Fruit fly (Drosophila melanogaster) whole organism, embryonic: ENCODE measurements around the gene lok.

Source experiments
- Ada2b ChIP-seq: fragments of 200-800 bp; sonication (Bioruptor generic); IDR thresholded peaks from 2 replicates; pipeline ENCODE4 v1.3.6; 2022; ENCODE audit warnings: missing biosample characterization, missing genetic modification characterization
- CG10321 ChIP-seq: fragments of 200-800 bp; sonication (Bioruptor generic); IDR thresholded peaks from 2 replicates; pipeline ENCODE4 v1.3.6; 2022; ENCODE audit warnings: missing biosample characterization, missing genetic modification characterization
- CG11695 ChIP-seq: fragments of 200-800 bp; sonication (Bioruptor generic); IDR thresholded peaks from 3 replicates; pipeline ENCODE4 v1.3.6; 2022; ENCODE audit warnings: missing biosample characterization, missing genetic modification characterization
- CG12391 ChIP-seq: fragments of 200-800 bp; sonication (Bioruptor generic); optimal IDR thresholded peaks from 3 replicates; lab custom pipeline; 2018; ENCODE audit warnings: missing biosample characterization, mild to moderate bottlenecking, missing genetic modification characterization, moderate library complexity
- CG12659 ChIP-seq: fragments of 200-800 bp; sonication (Bioruptor generic); optimal IDR thresholded peaks from 3 replicates; lab custom pipeline; 2017; ENCODE audit warnings: mild to moderate bottlenecking, missing biosample characterization, missing genetic modification reagents, missing genetic modification characterization
- CG15269 ChIP-seq: fragments of 200-800 bp; sonication (Bioruptor generic); optimal IDR thresholded peaks from 2 replicates; lab custom pipeline; 2018; ENCODE audit warnings: missing biosample characterization, mild to moderate bottlenecking, missing genetic modification characterization, moderate library complexity
- CG17186 ChIP-seq: fragments of 200-800 bp; sonication (Bioruptor generic); optimal IDR thresholded peaks from 3 replicates; lab custom pipeline; 2017; ENCODE audit warnings: missing biosample characterization, missing genetic modification reagents, missing genetic modification characterization
- CG1832 ChIP-seq: fragments of 200-800 bp; sonication (Bioruptor generic); optimal IDR thresholded peaks from 2 replicates; lab custom pipeline; 2017; ENCODE audit warnings: missing biosample characterization, mild to moderate bottlenecking, missing genetic modification characterization, inconsistent platforms
- CG18599 ChIP-seq: fragments of 200-800 bp; sonication (Bioruptor generic); optimal IDR thresholded peaks from 3 replicates; lab custom pipeline; 2017; ENCODE audit warnings: missing biosample characterization, missing genetic modification characterization, mild to moderate bottlenecking, moderate library complexity, missing genetic modification reagents
- CG18764 ChIP-seq: fragments of 200-800 bp; sonication (Bioruptor generic); optimal IDR thresholded peaks from 3 replicates; lab custom pipeline; 2016; ENCODE audit warnings: missing biosample characterization, missing genetic modification characterization
- CG2678 ChIP-seq: fragments of 200-800 bp; sonication (Bioruptor generic); optimal IDR thresholded peaks from 3 replicates; lab custom pipeline; 2019; ENCODE audit warnings: missing biosample characterization, mild to moderate bottlenecking, missing genetic modification characterization, moderate library complexity
- CG30431 ChIP-seq: fragments of 200-800 bp; sonication (Bioruptor generic); optimal IDR thresholded peaks from 2 replicates; lab custom pipeline; 2017; ENCODE audit warnings: missing biosample characterization, missing genetic modification characterization
- CG34376 ChIP-seq: fragments of 200-800 bp; sonication (Bioruptor generic); optimal IDR thresholded peaks from 2 replicates; lab custom pipeline; 2018; ENCODE audit warnings: missing biosample characterization, mild to moderate bottlenecking, missing genetic modification characterization
- CG4328 ChIP-seq: fragments of 200-800 bp; sonication (Bioruptor generic); optimal IDR thresholded peaks from 3 replicates; lab custom pipeline; 2017; ENCODE audit warnings: missing biosample characterization, missing genetic modification reagents, missing genetic modification characterization
- CG5180 ChIP-seq: fragments of 200-800 bp; sonication (Bioruptor generic); optimal IDR thresholded peaks from 3 replicates; lab custom pipeline; 2017; ENCODE audit warnings: missing biosample characterization, missing genetic modification characterization, mild to moderate bottlenecking, moderate library complexity, missing genetic modification reagents
- CG6175 ChIP-seq: fragments of 200-800 bp; sonication (Bioruptor generic); IDR thresholded peaks from 3 replicates; pipeline ENCODE4 v1.3.6; 2022; ENCODE audit warnings: missing biosample characterization, missing genetic modification characterization
- CG6683 ChIP-seq: fragments of 200-800 bp; sonication (Bioruptor generic); optimal IDR thresholded peaks from 2 replicates; lab custom pipeline; 2017; ENCODE audit warnings: missing biosample characterization, mild to moderate bottlenecking, missing genetic modification characterization, missing genetic modification reagents
- CG6765 ChIP-seq: fragments of 200-800 bp; sonication (Bioruptor generic); optimal IDR thresholded peaks from 3 replicates; lab custom pipeline; 2017; ENCODE audit warnings: missing biosample characterization, mild to moderate bottlenecking, missing genetic modification characterization
- CG6813 ChIP-seq: fragments of 200-800 bp; sonication (Bioruptor generic); optimal IDR thresholded peaks from 2 replicates; lab custom pipeline; 2017; ENCODE audit warnings: missing biosample characterization, missing genetic modification characterization, mild to moderate bottlenecking, moderate library complexity, missing genetic modification reagents
- CG7928 ChIP-seq: fragments of 200-800 bp; sonication (Bioruptor generic); optimal IDR thresholded peaks from 2 replicates; lab custom pipeline; 2017; ENCODE audit warnings: missing biosample characterization, mild to moderate bottlenecking, missing genetic modification characterization
- CG8281 ChIP-seq: fragments of 200-800 bp; sonication (Bioruptor generic); optimal IDR thresholded peaks from 2 replicates; lab custom pipeline; 2018; ENCODE audit warnings: missing biosample characterization, mild to moderate bottlenecking, missing genetic modification characterization, moderate library complexity
- Chrac-16 ChIP-seq: fragments of 200-800 bp; sonication (Bioruptor generic); optimal IDR thresholded peaks from 3 replicates; lab custom pipeline; 2016; ENCODE audit warnings: missing biosample characterization, missing genetic modification characterization
- CrebB ChIP-seq: fragments of 200-800 bp; sonication (Bioruptor generic); optimal IDR thresholded peaks from 3 replicates; lab custom pipeline; 2018; ENCODE audit warnings: missing biosample characterization, mild to moderate bottlenecking, missing genetic modification characterization
- Dek ChIP-seq: fragments of 200-800 bp; sonication (Bioruptor generic); optimal IDR thresholded peaks from 3 replicates; lab custom pipeline; 2019; ENCODE audit warnings: missing biosample characterization, mild to moderate bottlenecking, missing genetic modification characterization, moderate library complexity
- GATAe ChIP-seq: fragments of 200-800 bp; sonication (Bioruptor generic); conservative IDR thresholded peaks from 2 replicates; pipeline ENCODE4 v1.3.6; 2022; ENCODE audit warnings: missing biosample characterization, missing genetic modification characterization
- Hey ChIP-seq: fragments of 200-800 bp; sonication (Bioruptor generic); optimal IDR thresholded peaks from 3 replicates; lab custom pipeline; 2018; ENCODE audit warnings: missing biosample characterization, mild to moderate bottlenecking, missing genetic modification characterization
- Hmr ChIP-seq: fragments of 200-800 bp; sonication (Bioruptor generic); optimal IDR thresholded peaks from 3 replicates; lab custom pipeline; 2017; ENCODE audit warnings: mild to moderate bottlenecking, missing biosample characterization, missing genetic modification reagents, missing genetic modification characterization
- Jarid2 ChIP-seq: fragments of 200-800 bp; sonication (Bioruptor generic); optimal IDR thresholded peaks from 3 replicates; lab custom pipeline; 2017; ENCODE audit warnings: mild to moderate bottlenecking, missing biosample characterization, missing genetic modification reagents, missing genetic modification characterization
- Lpt ChIP-seq: fragments of >200 bp; optimal IDR thresholded peaks from 2 replicates; lab custom pipeline; 2018; ENCODE audit warnings: missing biosample characterization, missing genetic modification characterization
- Nf-YC ChIP-seq: fragments of 200-800 bp; optimal IDR thresholded peaks from 3 replicates; lab custom pipeline; 2019; ENCODE audit warnings: missing biosample characterization, mild to moderate bottlenecking, missing genetic modification characterization, moderate library complexity
- PHDP ChIP-seq: fragments of 200-800 bp; sonication (Bioruptor generic); optimal IDR thresholded peaks from 3 replicates; lab custom pipeline; 2018; ENCODE audit warnings: missing biosample characterization, mild to moderate bottlenecking, missing genetic modification characterization, moderate library complexity
- Pdp1 ChIP-seq, 2 experiments: fragments of 200-800 bp; sonication (Bioruptor generic); optimal IDR thresholded peaks; 3 replicates each; lab custom pipeline; 2016; ENCODE audit warnings: missing biosample characterization in 2 of 2, missing genetic modification characterization in 2 of 2, mild to moderate bottlenecking in 1 of 2, moderate library complexity in 1 of 2
- Tbp ChIP-seq: fragments of >200 bp; optimal IDR thresholded peaks from 2 replicates; lab custom pipeline; 2018; ENCODE audit warnings: missing biosample characterization, missing genetic modification characterization
- Xrp1 ChIP-seq: fragments of 200-800 bp; sonication (Bioruptor generic); IDR thresholded peaks from 2 replicates; pipeline ENCODE4 v1.3.6; 2022; ENCODE audit warnings: missing biosample characterization, missing genetic modification characterization
- ap ChIP-seq: fragments of 200-800 bp; sonication (Bioruptor generic); IDR thresholded peaks from 2 replicates; pipeline ENCODE4 v1.3.6; 2022; ENCODE audit warnings: missing biosample characterization, missing genetic modification characterization
- ara ChIP-seq: fragments of 200-800 bp; sonication (Bioruptor generic); IDR thresholded peaks from 2 replicates; pipeline ENCODE4 v1.3.6; 2022; ENCODE audit warnings: missing biosample characterization, missing genetic modification characterization
- ase ChIP-seq: fragments of 200-800 bp; sonication (Bioruptor generic); IDR thresholded peaks from 3 replicates; pipeline ENCODE4 v1.3.6; 2022; ENCODE audit warnings: missing biosample characterization, missing genetic modification characterization
- bigmax ChIP-seq: fragments of 200-800 bp; sonication (Bioruptor generic); optimal IDR thresholded peaks from 2 replicates; lab custom pipeline; 2018; ENCODE audit warnings: missing biosample characterization, mild to moderate bottlenecking, missing genetic modification characterization
- chm ChIP-seq: fragments of 200-800 bp; sonication (Bioruptor generic); IDR thresholded peaks from 2 replicates; pipeline ENCODE4 v1.3.6; 2022; ENCODE audit warnings: missing biosample characterization, missing genetic modification characterization
- dmrt99B ChIP-seq: fragments of 200-800 bp; sonication (Bioruptor generic); optimal IDR thresholded peaks from 2 replicates; lab custom pipeline; 2018; ENCODE audit warnings: missing biosample characterization, mild to moderate bottlenecking, missing genetic modification characterization, moderate library complexity
- eyg ChIP-seq: fragments of 200-800 bp; sonication (Bioruptor generic); optimal IDR thresholded peaks from 3 replicates; lab custom pipeline; 2016; ENCODE audit warnings: missing biosample characterization, missing genetic modification characterization
- knrl ChIP-seq: fragments of 200-800 bp; sonication (Bioruptor generic); IDR thresholded peaks from 3 replicates; pipeline ENCODE4 v1.3.6; 2022; ENCODE audit warnings: missing biosample characterization, missing genetic modification characterization; ENCODE audit not compliant: partially characterized antibody
- luna ChIP-seq: fragments of 200-800 bp; sonication (Bioruptor generic); optimal IDR thresholded peaks from 2 replicates; lab custom pipeline; 2016; ENCODE audit warnings: missing biosample characterization, missing genetic modification characterization
- odd ChIP-seq: fragments of 200-800 bp; sonication (Bioruptor generic); optimal IDR thresholded peaks from 2 replicates; lab custom pipeline; 2017; ENCODE audit warnings: missing biosample characterization, mild to moderate bottlenecking, missing genetic modification characterization
- peb ChIP-seq: fragments of 200-800 bp; sonication (Bioruptor generic); IDR thresholded peaks from 2 replicates; pipeline ENCODE4 v1.3.6; 2022; ENCODE audit warnings: missing biosample characterization, missing genetic modification characterization
- repo ChIP-seq: fragments of 200-800 bp; sonication (Bioruptor generic); optimal IDR thresholded peaks from 2 replicates; lab custom pipeline; 2016; ENCODE audit warnings: missing biosample characterization, missing genetic modification characterization
- sens-2 ChIP-seq: fragments of 200-800 bp; sonication (Bioruptor generic); IDR thresholded peaks from 2 replicates; pipeline ENCODE4 v1.3.6; 2022; ENCODE audit warnings: missing biosample characterization, missing genetic modification characterization
- trh ChIP-seq: fragments of 200-800 bp; sonication (Bioruptor generic); optimal IDR thresholded peaks from 2 replicates; lab custom pipeline; 2016; ENCODE audit warnings: missing biosample characterization, missing genetic modification characterization
- tx ChIP-seq: fragments of 200-800 bp; sonication (Bioruptor generic); optimal IDR thresholded peaks from 2 replicates; lab custom pipeline; 2016; ENCODE audit warnings: missing biosample characterization, missing genetic modification characterization

The lok gene

DNA sequence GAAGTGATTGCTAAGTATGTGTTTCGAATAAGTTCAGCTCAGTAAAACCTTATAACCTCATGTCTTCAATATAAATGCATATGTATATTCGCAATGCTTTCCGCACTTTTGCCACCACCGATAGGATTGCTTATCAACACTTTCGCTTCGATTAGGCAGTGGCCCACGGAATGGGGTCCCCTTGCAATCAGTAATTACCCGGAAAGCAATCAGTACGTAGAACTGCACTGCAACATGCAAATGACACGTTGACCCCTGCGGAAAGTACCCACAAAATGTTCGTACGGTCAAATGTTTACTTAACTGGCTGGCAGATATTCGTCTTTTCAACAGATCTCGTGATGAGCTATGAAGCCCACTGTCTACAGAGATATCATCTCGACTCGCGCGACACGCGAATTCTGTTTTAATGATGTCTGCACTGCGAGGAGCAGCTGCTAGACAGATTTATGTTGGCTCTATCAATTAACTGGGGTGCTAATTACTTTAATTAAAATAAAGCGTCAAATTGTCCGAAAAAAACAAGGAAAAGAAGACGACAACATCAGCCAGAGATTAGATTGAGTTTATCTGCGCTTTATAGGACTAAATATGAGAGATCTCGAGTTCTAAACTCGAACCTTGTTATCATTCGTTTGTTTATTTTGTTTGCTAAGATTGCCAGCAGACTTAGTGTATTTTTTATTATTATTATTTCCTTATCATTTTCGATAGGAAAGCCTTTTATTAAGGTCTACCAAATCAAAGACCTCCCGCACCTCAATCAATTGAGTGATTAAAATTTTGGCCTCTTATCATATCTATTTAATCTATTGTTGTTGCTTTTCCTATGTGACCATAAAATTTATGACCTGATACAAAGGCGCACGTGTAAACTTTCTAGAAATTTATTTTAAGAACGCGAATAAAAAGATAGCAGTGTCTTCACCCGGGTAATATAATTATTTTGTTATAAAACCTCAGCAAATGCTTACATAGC, 16.5 kb downstream of the lok start (continued):
- TF ChIP-seq PHDP (tag; lab: Kevin White, UChicago) (peak; percentile 19), CG15269 (tag; lab: Kevin White, UChicago) (no peak), CG6765 (GFP tag; lab: Kevin White, UChicago) (peak; percentile 28), Xrp1 (GFP tag; lab: Robert Waterston, UW) (no peak), CG11695 (no peak), peb (GFP tag; lab: Robert Waterston, UW) (no peak), Lpt (no peak), CG5180 (GFP tag; lab: Kevin White, UChicago) (no peak), CG4328 (GFP tag; lab: Kevin White, UChicago) (peak; percentile 25), CG1832 (GFP tag; lab: Kevin White, UChicago) (no peak), CG12391 (tag; lab: Kevin White, UChicago) (no peak), knrl (GFP tag; lab: Robert Waterston, UW) (no peak), Jarid2 (GFP tag; lab: Kevin White, UChicago) (no peak), repo (no peak), CG6813 (peak; percentile 15), dmrt99B (tag; lab: Kevin White, UChicago) (no peak), Dek (no peak), CrebB (tag; lab: Kevin White, UChicago) (no peak), CG6683 (GFP tag; lab: Kevin White, UChicago) (no peak), CG2678 (peak; percentile 30), CG30431 (GFP tag; lab: Kevin White, UChicago) (no peak), GATAe (GFP tag; lab: Robert Waterston, UW) (peak; percentile 74), CG18599 (GFP tag; lab: Kevin White, UChicago) (no peak), CG8281 (tag; lab: Kevin White, UChicago) (no peak), CG6175 (GFP tag; lab: Robert Waterston, UW) (no peak), Ada2b (no peak), trh (GFP tag; lab: Kevin White, UChicago) (no peak), Pdp1 (GFP tag; optimal IDR thresholded peaks at IDR 0.05; lab: Kevin White, UChicago) (no peak), ara (GFP tag; lab: Robert Waterston, UW) (no peak), Nf-YC (tag; lab: Kevin White, UChicago) (peak; percentile 9), CG10321 (GFP tag; lab: Robert Waterston, UW) (no peak), Tbp (no peak), chm (GFP tag; lab: Robert Waterston, UW) (no peak), luna (GFP tag; lab: Kevin White, UChicago) (no peak), CG17186 (GFP tag; lab: Kevin White, UChicago) (no peak), CG7928 (GFP tag; lab: Kevin White, UChicago) (no peak), ap (GFP tag; lab: Robert Waterston, UW) (no peak), sens-2 (GFP tag; lab: Robert Waterston, UW) (peak; percentile 57), Hmr (GFP tag; lab: Kevin White, UChicago) (peak; percentile 16), odd (GFP tag; lab: Kevin White, UChicago) (peak; percentile 27), ase (GFP tag; lab: Robert Waterston, UW) (no peak), Chrac-16 (GFP tag; lab: Kevin White, UChicago) (no peak), eyg (GFP tag; lab: Kevin White, UChicago) (no peak), bigmax (GFP tag; lab: Kevin White, UChicago) (no peak), CG18764 (GFP tag; lab: Kevin White, UChicago) (no peak), Hey (tag; lab: Kevin White, UChicago) (no peak), CG12659 (GFP tag; lab: Kevin White, UChicago) (no peak), tx (GFP tag; lab: Kevin White, UChicago) (no peak), CG34376 (GFP tag; lab: Kevin White, UChicago) (peak; percentile 74)
